Worm (Caenorhabditis elegans): ENCODE results near the gene Y55B1BR.6.

Gene Y55B1BR.6

DNA sequence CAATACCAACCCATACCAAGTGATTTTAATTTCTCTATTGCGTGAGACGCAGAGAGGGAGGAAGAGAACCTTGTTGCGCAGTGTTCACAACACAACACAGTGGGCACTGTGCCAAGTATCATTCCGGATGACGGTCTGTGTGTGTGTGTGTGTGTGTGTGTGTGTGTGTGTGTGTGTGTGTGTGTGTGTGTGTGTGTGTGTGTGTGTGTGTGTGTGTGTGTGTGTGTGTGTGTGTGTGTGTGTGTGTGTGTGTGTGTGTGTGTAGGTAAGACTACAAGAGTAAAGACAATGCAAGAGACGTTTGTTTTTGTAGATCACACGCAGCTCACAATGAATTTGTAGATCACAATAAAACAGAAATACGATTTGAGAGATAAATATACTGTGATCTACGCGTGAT, 18.1 kb downstream of the Y55B1BR.6 start:
- TF ChIP-seq ceh-36 (tag; optimal IDR thresholded peaks at IDR 0.05): peak; percentile 32
- peak; percentile 27 for TF ChIP-seq hmg-4 (GFP tag; optimal IDR thresholded peaks at IDR 0.05)
- peak; percentile 27 for TF ChIP-seq B0310.2 (tag; optimal IDR thresholded peaks at IDR 0.05)
- peak; percentile 62 for TF ChIP-seq hmbx-1 (tag; optimal IDR thresholded peaks at IDR 0.05)

DNA sequence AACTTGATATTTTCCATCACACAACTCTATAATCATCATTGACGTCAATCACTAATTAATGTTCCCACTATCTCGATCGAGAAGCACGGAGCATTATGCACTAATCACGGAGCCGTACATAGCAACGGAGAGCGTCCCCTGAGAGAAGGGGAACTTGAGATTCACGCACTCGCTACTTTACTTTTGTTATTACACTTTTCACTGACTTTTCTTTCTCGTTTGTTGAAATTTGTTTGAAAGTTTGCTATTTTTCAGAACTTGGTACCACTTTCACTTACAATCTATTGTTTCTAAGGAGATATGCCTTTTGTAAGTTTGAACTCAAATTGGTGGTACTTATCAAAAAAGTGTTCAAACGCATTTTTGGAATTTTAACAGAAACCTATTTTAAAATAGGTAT, 19.5 kb downstream of the Y55B1BR.6 start, which contains the start of gene Y55B1BR.8:
Y55B1BR.8 (plus strand) TSS at position 301 of the 400 bp plus-strand sequence.
- TF ChIP-seq ceh-36 (tag; optimal IDR thresholded peaks at IDR 0.05): no peak
- no peak for TF ChIP-seq F13C5.2 (tag; optimal IDR thresholded peaks at IDR 0.05)
- no peak for TF ChIP-seq sea-1 (GFP tag; conservative IDR thresholded peaks at IDR 0.05)
- no peak for TF ChIP-seq aly-1 (tag; optimal IDR thresholded peaks at IDR 0.05)
- no peak for TF ChIP-seq ets-7 (tag; optimal IDR thresholded peaks at IDR 0.05)
- TF ChIP-seq pes-1 (GFP tag; IDR thresholded peaks at IDR 0.05): no peak
- TF ChIP-seq tra-4 (tag; optimal IDR thresholded peaks at IDR 0.05): no peak
- TF ChIP-seq flt-1 (GFP tag; IDR thresholded peaks at IDR 0.05): no peak
- no peak for TF ChIP-seq ama-1 (optimal IDR thresholded peaks at IDR 0.05)

DNA sequence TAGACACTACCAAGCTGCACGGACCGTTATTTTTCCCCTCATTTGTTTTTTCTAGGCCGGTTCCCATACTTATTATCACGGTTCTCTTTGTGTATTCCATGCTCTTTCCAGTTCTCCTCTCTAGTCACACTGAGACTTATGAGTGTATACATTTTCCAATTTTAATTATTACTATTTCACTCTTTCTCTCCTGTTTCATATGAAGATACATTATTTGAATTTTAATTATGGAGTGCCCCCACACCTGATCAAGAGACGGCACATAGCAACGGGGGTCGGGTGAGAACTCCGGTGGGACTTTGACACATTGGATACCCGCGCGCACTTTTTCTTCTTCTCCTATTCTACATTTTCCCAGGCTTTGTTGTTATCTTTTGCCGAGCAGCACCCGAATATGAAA, 23.7 kb downstream of the Y55B1BR.6 start, which contains the start of gene affl-1:
affl-1 (plus strand) TSS at position 301 of the 400 bp plus-strand sequence.
- TF ChIP-seq ceh-13 (GFP tag; optimal IDR thresholded peaks at IDR 0.05) (no peak), aly-1 (tag; optimal IDR thresholded peaks at IDR 0.05) (no peak), pes-1 (GFP tag; IDR thresholded peaks at IDR 0.05) (no peak), ets-7 (tag; optimal IDR thresholded peaks at IDR 0.05) (no peak), tra-4 (tag; optimal IDR thresholded peaks at IDR 0.05) (no peak), F13C5.2 (tag; optimal IDR thresholded peaks at IDR 0.05) (no peak), hmg-4 (GFP tag; optimal IDR thresholded peaks at IDR 0.05) (no peak)

DNA sequence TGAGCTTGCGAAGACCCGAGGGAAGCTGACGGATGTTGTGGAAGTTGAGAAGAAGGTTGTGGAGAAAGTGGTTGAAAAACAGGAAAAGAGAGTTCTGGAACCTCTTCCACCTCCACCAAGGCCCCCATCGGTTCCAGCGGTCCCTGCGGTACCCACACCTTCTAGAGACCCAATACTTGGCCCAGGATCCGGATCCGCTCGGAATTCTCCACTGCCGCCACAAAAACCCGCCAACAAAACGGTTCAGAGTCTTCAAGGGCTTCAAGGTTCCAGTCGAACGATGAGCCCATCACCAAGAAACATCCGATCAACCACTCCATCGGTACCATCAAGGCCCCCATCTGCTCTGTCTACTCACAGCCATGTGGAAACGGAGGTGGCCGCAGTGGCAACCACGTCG, 26.6 kb downstream of the Y55B1BR.6 start:
- TF ChIP-seq flt-1 (GFP tag; IDR thresholded peaks at IDR 0.05): no peak
- TF ChIP-seq tbx-11 (GFP tag; IDR thresholded peaks at IDR 0.05): no peak
- TF ChIP-seq tra-4 (tag; optimal IDR thresholded peaks at IDR 0.05): no peak
- TF ChIP-seq pes-1 (GFP tag; IDR thresholded peaks at IDR 0.05): no peak
- no peak for TF ChIP-seq aly-1 (tag; optimal IDR thresholded peaks at IDR 0.05)
- TF ChIP-seq ama-1 (optimal IDR thresholded peaks at IDR 0.05): no peak
- no peak for TF ChIP-seq ceh-13 (GFP tag; optimal IDR thresholded peaks at IDR 0.05)
- no peak for TF ChIP-seq ceh-36 (tag; optimal IDR thresholded peaks at IDR 0.05)
- TF ChIP-seq B0310.2 (tag; optimal IDR thresholded peaks at IDR 0.05): no peak
- no peak for TF ChIP-seq F13C5.2 (tag; optimal IDR thresholded peaks at IDR 0.05)
- no peak for TF ChIP-seq sea-1 (GFP tag; conservative IDR thresholded peaks at IDR 0.05)
- no peak for TF ChIP-seq hnd-1 (tag; optimal IDR thresholded peaks at IDR 0.05)
- TF ChIP-seq ets-7 (tag; optimal IDR thresholded peaks at IDR 0.05): no peak
- TF ChIP-seq hmbx-1 (tag; optimal IDR thresholded peaks at IDR 0.05): no peak

DNA sequence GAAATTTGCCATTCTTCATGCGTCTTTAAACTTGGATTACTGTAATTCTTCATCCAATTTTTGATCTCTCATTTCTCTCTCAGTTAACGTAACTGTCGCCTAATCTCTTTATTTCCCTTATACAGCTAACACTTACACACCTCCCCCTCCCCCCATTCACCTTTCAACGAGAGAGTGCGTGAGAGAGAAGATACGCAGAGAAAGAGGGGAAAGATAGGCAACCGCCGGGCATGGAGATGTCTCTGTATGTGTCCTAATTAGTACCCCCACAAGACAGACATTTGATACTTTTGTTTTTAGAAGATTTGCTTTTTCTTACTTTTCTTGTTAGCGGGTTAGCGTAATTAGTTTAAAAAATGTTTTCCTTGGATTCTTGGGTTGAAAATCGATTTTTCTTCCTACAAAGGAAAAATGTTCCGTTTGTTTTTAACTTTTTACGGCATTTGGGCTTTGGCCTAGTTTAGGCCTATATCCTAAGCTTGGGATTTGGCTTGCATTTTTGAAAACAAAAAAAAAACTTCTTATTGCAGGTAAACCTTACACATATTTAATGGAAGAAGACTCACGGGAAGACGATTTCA, 29.2 kb downstream of the Y55B1BR.6 start, which contains the start of gene affl-2:
affl-2 (plus strand) TSS at position 531 of the 581 bp plus-strand sequence.
- TF ChIP-seq hmg-4 (GFP tag; optimal IDR thresholded peaks at IDR 0.05) (peak; percentile 38), scrt-1 (GFP tag; IDR thresholded peaks at IDR 0.05) (no peak), ceh-36 (tag; optimal IDR thresholded peaks at IDR 0.05) (peak; percentile 48), hmbx-1 (tag; optimal IDR thresholded peaks at IDR 0.05) (no peak), ceh-13 (GFP tag; optimal IDR thresholded peaks at IDR 0.05) (no peak), aly-1 (tag; optimal IDR thresholded peaks at IDR 0.05) (no peak), sea-1 (GFP tag; conservative IDR thresholded peaks at IDR 0.05) (no peak), B0310.2 (tag; optimal IDR thresholded peaks at IDR 0.05) (no peak), tra-4 (tag; optimal IDR thresholded peaks at IDR 0.05) (no peak)

DNA sequence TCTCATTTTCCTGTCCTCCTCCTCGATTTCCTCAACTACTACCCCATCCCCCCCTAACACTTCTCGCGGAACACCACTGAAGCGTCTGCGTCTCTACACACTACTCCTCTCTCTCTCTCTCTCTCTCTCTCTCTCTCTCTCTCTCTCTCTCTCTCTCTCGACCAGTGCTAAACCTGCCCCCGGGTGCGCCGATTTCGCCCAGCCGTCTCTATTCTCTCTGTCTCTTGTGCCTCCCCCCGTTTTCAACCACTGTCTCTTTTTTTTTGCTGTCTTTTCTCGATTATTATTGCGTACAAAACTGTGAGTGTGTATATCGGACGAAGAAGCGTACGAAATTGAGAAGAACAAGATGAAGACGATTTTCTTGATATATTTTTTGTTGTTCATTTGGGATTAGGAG, 30.6 kb downstream of the Y55B1BR.6 start:
- no peak for TF ChIP-seq ceh-36 (tag; optimal IDR thresholded peaks at IDR 0.05)
- no peak; the same call in 1 of the 2 replicates for TF ChIP-seq flt-1 (GFP tag; IDR thresholded peaks at IDR 0.05)
- peak; percentile 51; the same call in 1 of the 2 replicates for TF ChIP-seq tbx-11 (GFP tag; IDR thresholded peaks at IDR 0.05)
- TF ChIP-seq ets-7 (tag; optimal IDR thresholded peaks at IDR 0.05): no peak
- TF ChIP-seq tra-4 (tag; optimal IDR thresholded peaks at IDR 0.05): no peak
- no peak for TF ChIP-seq hmbx-1 (tag; optimal IDR thresholded peaks at IDR 0.05)
- peak; percentile 70 for TF ChIP-seq hmg-4 (GFP tag; optimal IDR thresholded peaks at IDR 0.05)
- TF ChIP-seq F13C5.2 (tag; optimal IDR thresholded peaks at IDR 0.05): peak; percentile 20
- no peak for TF ChIP-seq tbx-37 (GFP tag; conservative IDR thresholded peaks at IDR 0.05)

DNA sequence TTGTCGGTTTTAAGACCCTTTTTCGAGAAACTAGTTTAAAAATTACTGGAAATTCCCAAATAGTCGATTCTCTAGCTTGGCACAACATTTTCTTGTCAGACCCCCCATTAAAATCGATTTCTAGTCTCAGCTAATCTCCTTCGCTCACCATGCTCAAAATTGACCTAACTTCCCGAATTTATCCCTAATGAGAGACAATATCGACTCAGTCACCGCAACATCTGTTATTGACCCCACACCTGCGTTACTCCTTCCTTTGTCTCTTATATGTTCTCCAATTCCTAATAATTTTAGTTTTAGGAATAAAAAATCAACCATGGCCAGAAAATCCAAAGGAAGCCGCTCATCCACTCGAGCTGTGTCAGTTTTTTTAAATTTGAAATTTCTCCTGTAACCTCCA, 34.6 kb downstream of the Y55B1BR.6 start, which contains the start of gene cec-8:
cec-8 (plus strand) TSS at position 301 of the 400 bp plus-strand sequence.
- no peak for TF ChIP-seq hnd-1 (tag; optimal IDR thresholded peaks at IDR 0.05)
- no peak for TF ChIP-seq hmbx-1 (tag; optimal IDR thresholded peaks at IDR 0.05)
- no peak for TF ChIP-seq ceh-36 (tag; optimal IDR thresholded peaks at IDR 0.05)
- TF ChIP-seq tbx-11 (GFP tag; IDR thresholded peaks at IDR 0.05): no peak
- no peak for TF ChIP-seq flt-1 (GFP tag; IDR thresholded peaks at IDR 0.05)
- TF ChIP-seq B0310.2 (tag; optimal IDR thresholded peaks at IDR 0.05): no peak
- TF ChIP-seq ceh-13 (GFP tag; optimal IDR thresholded peaks at IDR 0.05): no peak
- no peak for TF ChIP-seq tra-4 (tag; optimal IDR thresholded peaks at IDR 0.05)
- TF ChIP-seq sea-1 (GFP tag; conservative IDR thresholded peaks at IDR 0.05): no peak
- TF ChIP-seq ama-1 (optimal IDR thresholded peaks at IDR 0.05): no peak
- no peak for TF ChIP-seq scrt-1 (GFP tag; IDR thresholded peaks at IDR 0.05)
- TF ChIP-seq pes-1 (GFP tag; IDR thresholded peaks at IDR 0.05): no peak
- TF ChIP-seq aly-1 (tag; optimal IDR thresholded peaks at IDR 0.05): no peak
- no peak for TF ChIP-seq hmg-4 (GFP tag; optimal IDR thresholded peaks at IDR 0.05)
- no peak for TF ChIP-seq ets-7 (tag; optimal IDR thresholded peaks at IDR 0.05)

DNA sequence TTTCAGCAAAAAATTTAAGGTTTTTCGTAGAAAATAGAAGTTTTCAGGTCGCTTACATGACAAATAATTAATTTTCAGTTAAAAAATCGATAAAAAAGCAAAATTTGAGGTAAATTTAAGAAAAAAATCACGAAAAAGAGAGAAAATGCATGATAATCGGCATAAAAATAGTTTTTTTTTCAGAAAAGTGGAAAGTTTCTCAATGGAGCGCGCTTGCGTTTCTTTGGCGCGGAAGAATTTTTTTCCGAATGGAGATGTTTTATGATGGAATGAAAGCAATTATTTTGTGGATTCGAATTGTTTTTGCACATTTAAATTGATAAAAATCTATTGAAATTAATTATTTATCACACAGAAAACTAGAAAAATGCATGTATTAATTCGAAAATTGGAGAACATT, 39.7 kb downstream of the Y55B1BR.6 start:
- no peak for TF ChIP-seq ceh-13 (GFP tag; optimal IDR thresholded peaks at IDR 0.05)
- TF ChIP-seq scrt-1 (GFP tag; IDR thresholded peaks at IDR 0.05): no peak
- TF ChIP-seq hmbx-1 (tag; optimal IDR thresholded peaks at IDR 0.05): no peak
- TF ChIP-seq sea-1 (GFP tag; conservative IDR thresholded peaks at IDR 0.05): no peak
- no peak for TF ChIP-seq ets-7 (tag; optimal IDR thresholded peaks at IDR 0.05)
- no peak for TF ChIP-seq F13C5.2 (tag; optimal IDR thresholded peaks at IDR 0.05)
